Fruit fly (Drosophila melanogaster) whole organism, embryonic: ENCODE measurements around the gene CG34135.

Source experiments
- Ada2b ChIP-seq: fragments of 200-800 bp; sonication (Bioruptor generic); IDR thresholded peaks from 2 replicates; pipeline ENCODE4 v1.3.6; 2022; ENCODE audit warnings: missing biosample characterization, missing genetic modification characterization
- BtbVII ChIP-seq: fragments of 200-800 bp; sonication (Bioruptor generic); optimal IDR thresholded peaks from 3 replicates; lab custom pipeline; 2017; ENCODE audit warnings: missing biosample characterization, mild to moderate bottlenecking, missing genetic modification characterization
- CG10274 ChIP-seq: fragments of 200-800 bp; sonication (Bioruptor generic); optimal IDR thresholded peaks from 3 replicates; lab custom pipeline; 2017; ENCODE audit warnings: missing biosample characterization, mild to moderate bottlenecking, missing genetic modification characterization
- CG12155 ChIP-seq: fragments of 200-800 bp; sonication (Bioruptor generic); optimal IDR thresholded peaks from 3 replicates; lab custom pipeline; 2016; ENCODE audit warnings: missing biosample characterization, missing genetic modification characterization
- CG12769 ChIP-seq: fragments of 200-800 bp; sonication (Bioruptor generic); optimal IDR thresholded peaks from 2 replicates; lab custom pipeline; 2019; ENCODE audit warnings: missing biosample characterization, mild to moderate bottlenecking, missing genetic modification characterization, moderate library complexity
- CG16813 ChIP-seq: fragments of 200-800 bp; sonication (Bioruptor generic); IDR thresholded peaks from 3 replicates; pipeline ENCODE4 v1.3.6; 2022; ENCODE audit warnings: missing biosample characterization, missing genetic modification characterization; ENCODE audit not compliant: partially characterized antibody
- CG2199 ChIP-seq: fragments of 200-800 bp; sonication (Bioruptor generic); IDR thresholded peaks from 3 replicates; pipeline ENCODE4 v1.3.6; 2022; ENCODE audit warnings: missing biosample characterization, missing genetic modification characterization
- CG2712 ChIP-seq: fragments of 200-800 bp; optimal IDR thresholded peaks from 3 replicates; lab custom pipeline; 2019; ENCODE audit warnings: missing biosample characterization, mild to moderate bottlenecking, missing genetic modification characterization, moderate library complexity
- CG30431 ChIP-seq: fragments of 200-800 bp; sonication (Bioruptor generic); optimal IDR thresholded peaks from 2 replicates; lab custom pipeline; 2017; ENCODE audit warnings: missing biosample characterization, missing genetic modification characterization
- CG31441 ChIP-seq: fragments of 200-800 bp; sonication (Bioruptor generic); IDR thresholded peaks from 2 replicates; pipeline ENCODE4 v1.3.6; 2022; ENCODE audit warnings: missing biosample characterization, missing genetic modification characterization
- CG3726 ChIP-seq: fragments of 200-800 bp; sonication (Bioruptor generic); IDR thresholded peaks from 3 replicates; pipeline ENCODE4, ENCODE4 v1.3.6; 2022; ENCODE audit warnings: missing biosample characterization, missing genetic modification characterization
- CG4820 ChIP-seq: fragments of 200-800 bp; sonication (Bioruptor generic); optimal IDR thresholded peaks from 3 replicates; lab custom pipeline; 2016; ENCODE audit warnings: missing biosample characterization, missing genetic modification characterization
- CG5245 ChIP-seq: fragments of 200-800 bp; sonication (Bioruptor generic); optimal IDR thresholded peaks from 3 replicates; lab custom pipeline; 2016; ENCODE audit warnings: missing biosample characterization, missing genetic modification characterization
- CG7556 ChIP-seq: fragments of 200-800 bp; sonication (Bioruptor generic); optimal IDR thresholded peaks from 2 replicates; lab custom pipeline; 2017; ENCODE audit warnings: missing biosample characterization, mild to moderate bottlenecking, missing genetic modification characterization
- CG7963 ChIP-seq: fragments of 200-800 bp; sonication (Bioruptor generic); IDR thresholded peaks from 3 replicates; pipeline ENCODE4 v1.3.6; 2022; ENCODE audit warnings: missing biosample characterization, missing genetic modification characterization; ENCODE audit not compliant: partially characterized antibody
- CG9215 ChIP-seq: fragments of 200-800 bp; sonication (Bioruptor generic); IDR thresholded peaks from 2 replicates; pipeline ENCODE4 v1.3.6; 2022; ENCODE audit warnings: missing biosample characterization, missing genetic modification characterization
- CG9932 ChIP-seq: fragments of 200-800 bp; sonication (Bioruptor generic); IDR thresholded peaks from 2 replicates; pipeline ENCODE4 v1.3.6; 2022; ENCODE audit warnings: missing biosample characterization, missing genetic modification characterization
- D19A ChIP-seq: fragments of 200-800 bp; optimal IDR thresholded peaks from 3 replicates; lab custom pipeline; 2019; ENCODE audit warnings: missing biosample characterization, mild to moderate bottlenecking, missing genetic modification characterization, moderate library complexity
- Dad ChIP-seq: fragments of 200-800 bp; sonication (Bioruptor generic); optimal IDR thresholded peaks from 3 replicates; lab custom pipeline; 2016; ENCODE audit warnings: missing biosample characterization, missing genetic modification characterization
- Deaf1 ChIP-seq: fragments of 200-800 bp; optimal IDR thresholded peaks from 3 replicates; lab custom pipeline; 2019; ENCODE audit warnings: missing biosample characterization, mild to moderate bottlenecking, missing genetic modification characterization, moderate library complexity
- Dek ChIP-seq: fragments of 200-800 bp; sonication (Bioruptor generic); optimal IDR thresholded peaks from 3 replicates; lab custom pipeline; 2019; ENCODE audit warnings: missing biosample characterization, mild to moderate bottlenecking, missing genetic modification characterization, moderate library complexity
- Dip3 ChIP-seq: fragments of 200-800 bp; sonication (Bioruptor generic); optimal IDR thresholded peaks from 3 replicates; lab custom pipeline; 2016; ENCODE audit warnings: missing biosample characterization, missing genetic modification characterization
- HLHmδ ChIP-seq: fragments of 200-800 bp; sonication (Bioruptor generic); optimal IDR thresholded peaks from 2 replicates; lab custom pipeline; 2018; ENCODE audit warnings: missing biosample characterization, mild to moderate bottlenecking, missing genetic modification characterization, moderate library complexity
- Hmx ChIP-seq: fragments of 200-800 bp; sonication (Bioruptor generic); optimal IDR thresholded peaks from 2 replicates; lab custom pipeline; 2016; ENCODE audit warnings: missing biosample characterization, missing genetic modification characterization
- Hr51 ChIP-seq, 2 experiments: fragments of 200-800 bp; sonication (Bioruptor generic); optimal IDR thresholded peaks; 2 replicates in 1 of 2; 3 replicates in 1 of 2; lab custom pipeline; 2016 to 2018; ENCODE audit warnings: missing biosample characterization in 2 of 2, missing genetic modification characterization in 2 of 2, mild to moderate bottlenecking in 1 of 2, moderate library complexity in 1 of 2
- Meics ChIP-seq: fragments of 200-800 bp; sonication (Bioruptor generic); optimal IDR thresholded peaks from 2 replicates; lab custom pipeline; 2017; ENCODE audit warnings: missing biosample characterization, mild to moderate bottlenecking, missing genetic modification characterization
- Spps ChIP-seq: fragments of 200-800 bp; sonication (Bioruptor generic); optimal IDR thresholded peaks from 2 replicates; lab custom pipeline; 2018; ENCODE audit warnings: missing biosample characterization, mild to moderate bottlenecking, missing genetic modification characterization
- Sry-β ChIP-seq: fragments of 200-800 bp; sonication (Bioruptor generic); optimal IDR thresholded peaks from 2 replicates; lab custom pipeline; 2018; ENCODE audit warnings: missing biosample characterization, mild to moderate bottlenecking, missing genetic modification characterization, moderate library complexity
- Stat92E ChIP-seq, 3 experiments: fragments of >200 bp in 2 of 3; fragments of 200-800 bp in 1 of 3; sonication (Bioruptor generic) in 1 of 3; optimal IDR thresholded peaks; 2 replicates each; lab custom pipeline; 2017 to 2019; ENCODE audit warnings: missing biosample characterization in 3 of 3, missing genetic modification characterization in 3 of 3, mild to moderate bottlenecking in 1 of 3, moderate library complexity in 1 of 3
- Tbp ChIP-seq: fragments of >200 bp; optimal IDR thresholded peaks from 2 replicates; lab custom pipeline; 2018; ENCODE audit warnings: missing biosample characterization, missing genetic modification characterization
- Trl ChIP-seq, 3 experiments: fragments of >200 bp in 2 of 3; fragments of 200-800 bp in 1 of 3; sonication (Bioruptor generic) in 1 of 3; optimal IDR thresholded peaks; 2 replicates in 1 of 3; 3 replicates in 2 of 3; lab custom pipeline; 2016 to 2017; ENCODE audit warnings: missing biosample characterization in 1 of 3, missing genetic modification characterization in 1 of 3
- ato ChIP-seq: fragments of 200-800 bp; sonication (Bioruptor generic); IDR thresholded peaks from 2 replicates; pipeline ENCODE4 v1.3.6; 2022; ENCODE audit warnings: missing biosample characterization, missing genetic modification characterization; ENCODE audit not compliant: partially characterized antibody
- caup ChIP-seq: fragments of 200-800 bp; sonication (Bioruptor generic); optimal IDR thresholded peaks from 3 replicates; lab custom pipeline; 2017; ENCODE audit warnings: missing biosample characterization, mild to moderate bottlenecking, missing genetic modification characterization, moderate library complexity; ENCODE audit not compliant: severe bottlenecking
- chif ChIP-seq, 2 experiments: fragments of 200-800 bp; sonication (Bioruptor generic); optimal IDR thresholded peaks; 3 replicates each; lab custom pipeline; 2016; ENCODE audit warnings: missing biosample characterization in 2 of 2, missing genetic modification characterization in 2 of 2
- ems ChIP-seq: fragments of 200-800 bp; sonication (Bioruptor generic); optimal IDR thresholded peaks from 3 replicates; lab custom pipeline; 2016; ENCODE audit warnings: missing biosample characterization, missing genetic modification characterization
- esg ChIP-seq: fragments of 200-800 bp; sonication (Bioruptor generic); conservative IDR thresholded peaks from 2 replicates; pipeline ENCODE4 v1.3.6; 2022; ENCODE audit warnings: missing biosample characterization, missing genetic modification characterization
- gcm2 ChIP-seq: fragments of 200-800 bp; sonication (Bioruptor generic); optimal IDR thresholded peaks from 2 replicates; lab custom pipeline; 2016; ENCODE audit warnings: missing biosample characterization, missing genetic modification characterization
- gfzf ChIP-seq: fragments of 200-800 bp; sonication (Bioruptor generic); optimal IDR thresholded peaks from 2 replicates; lab custom pipeline; 2016; ENCODE audit warnings: missing biosample characterization, mild to moderate bottlenecking, missing genetic modification characterization, moderate library complexity
- gt ChIP-seq: fragments of 200-800 bp; sonication (Bioruptor generic); IDR thresholded peaks from 2 replicates; pipeline ENCODE4 v1.3.6; 2022; ENCODE audit warnings: missing biosample characterization, missing genetic modification characterization
- inv ChIP-seq: fragments of 200-800 bp; sonication (Bioruptor generic); IDR thresholded peaks from 2 replicates; pipeline ENCODE4 v1.3.6; 2022; ENCODE audit warnings: missing biosample characterization, missing genetic modification characterization; ENCODE audit not compliant: partially characterized antibody
- kni ChIP-seq: fragments of 200-800 bp; sonication (Bioruptor generic); optimal IDR thresholded peaks from 3 replicates; lab custom pipeline; 2017; ENCODE audit warnings: mild to moderate bottlenecking, missing biosample characterization, missing genetic modification reagents, missing genetic modification characterization
- nerfin-1 ChIP-seq: fragments of 200-800 bp; sonication (Bioruptor generic); optimal IDR thresholded peaks from 3 replicates; lab custom pipeline; 2019; ENCODE audit warnings: missing biosample characterization, mild to moderate bottlenecking, missing genetic modification characterization, moderate library complexity
- org-1 ChIP-seq: fragments of 200-800 bp; sonication (Bioruptor generic); optimal IDR thresholded peaks from 2 replicates; lab custom pipeline; 2017; ENCODE audit warnings: missing biosample characterization, missing genetic modification characterization
- sim ChIP-seq: fragments of 200-800 bp; sonication (Bioruptor generic); IDR thresholded peaks from 2 replicates; pipeline ENCODE4 v1.3.6; 2022; ENCODE audit warnings: missing biosample characterization, missing genetic modification characterization
- so ChIP-seq: fragments of 200-800 bp; sonication (Bioruptor generic); IDR thresholded peaks from 3 replicates; pipeline ENCODE4 v1.3.6; 2022; ENCODE audit warnings: missing biosample characterization, missing genetic modification characterization
- stc ChIP-seq: fragments of 200-800 bp; sonication (Bioruptor generic); IDR thresholded peaks from 2 replicates; pipeline ENCODE4 v1.3.6; 2022; ENCODE audit warnings: missing biosample characterization, missing genetic modification characterization
- wor ChIP-seq: fragments of 200-800 bp; sonication (Bioruptor generic); IDR thresholded peaks from 2 replicates; pipeline ENCODE4 v1.3.6; 2022; ENCODE audit warnings: missing biosample characterization, missing genetic modification characterization
- zf30C ChIP-seq: fragments of 200-800 bp; sonication (Bioruptor generic); optimal IDR thresholded peaks from 3 replicates; lab custom pipeline; 2018; ENCODE audit warnings: missing biosample characterization, mild to moderate bottlenecking, missing genetic modification characterization
- zfh2 ChIP-seq: fragments of 200-800 bp; sonication (Bioruptor generic); optimal IDR thresholded peaks from 2 replicates; lab custom pipeline; 2016; ENCODE audit warnings: missing biosample characterization, missing genetic modification characterization

CG34135 gene

DNA sequence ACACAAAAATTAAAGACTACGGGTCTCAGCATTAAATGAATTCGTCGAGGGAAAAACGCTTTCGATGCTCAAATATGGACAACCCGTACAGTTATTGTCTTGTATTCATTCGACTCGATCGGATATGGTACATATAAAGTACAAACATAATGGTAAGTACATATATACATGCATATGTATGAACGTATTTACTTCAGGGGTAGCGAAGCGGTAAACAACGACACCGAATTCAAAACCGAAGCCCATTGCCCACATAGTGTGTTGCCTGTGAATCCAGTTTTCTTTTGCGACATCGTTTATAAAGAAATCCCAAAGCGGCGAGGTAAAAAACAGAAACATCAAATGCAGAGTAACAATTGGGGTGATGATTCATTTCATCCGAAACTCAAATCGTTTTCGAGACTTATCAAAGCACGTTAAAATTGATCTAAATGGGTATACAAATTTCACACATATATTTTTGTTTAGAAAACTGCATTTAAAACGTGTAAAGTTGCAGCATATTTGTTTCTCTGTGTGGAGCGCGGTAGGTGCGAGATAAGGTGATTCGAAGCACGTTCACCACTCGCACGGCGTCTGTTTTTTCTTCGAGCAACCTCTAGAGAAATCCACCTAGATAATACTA, 44.5 kb upstream of the CG34135 start (continued):
- TF ChIP-seq Meics (GFP tag; lab: Kevin White, UChicago): no peak
- no peak for TF ChIP-seq ems (GFP tag; lab: Kevin White, UChicago)
- TF ChIP-seq stc (GFP tag; lab: Robert Waterston, UW): peak; percentile 65
- no peak for TF ChIP-seq Dad (GFP tag; lab: Kevin White, UChicago)
- TF ChIP-seq zfh2 (GFP tag; lab: Kevin White, UChicago): peak; percentile 32
- peak; percentile 35 for TF ChIP-seq CG12155 (GFP tag; lab: Kevin White, UChicago)
- peak; percentile 52 for TF ChIP-seq kni (GFP tag; lab: Kevin White, UChicago)
- no peak for TF ChIP-seq CG16813 (GFP tag; lab: Robert Waterston, UW)
- TF ChIP-seq Dek (tag; lab: Kevin White, UChicago): no peak
- TF ChIP-seq Trl (optimal IDR thresholded peaks at IDR 0.05; lab: Kevin White, UChicago): no peak
- TF ChIP-seq Trl (GFP tag; optimal IDR thresholded peaks at IDR 0.05; lab: Kevin White, UChicago): no peak
- peak; percentile 44 for TF ChIP-seq CG2712 (tag; lab: Kevin White, UChicago)
- no peak for TF ChIP-seq HLHmδ (GFP tag; lab: Kevin White, UChicago)
- TF ChIP-seq so (GFP tag; lab: Robert Waterston, UW): no peak
- peak; percentile 40 for TF ChIP-seq Deaf1 (tag; lab: Kevin White, UChicago)
- TF ChIP-seq D19A: peak; percentile 31
- no peak for TF ChIP-seq inv (GFP tag; lab: Robert Waterston, UW)
- TF ChIP-seq CG30431 (GFP tag; lab: Kevin White, UChicago): peak; percentile 19
- TF ChIP-seq BtbVII: no peak
- no peak for TF ChIP-seq Sry-β
- no peak for TF ChIP-seq caup (GFP tag; lab: Kevin White, UChicago)
- peak; percentile 46 for TF ChIP-seq CG12769 (tag; lab: Kevin White, UChicago)
- TF ChIP-seq wor: 0 out of 2 replicates have a peak, but pooled peaks have one; percentile 14
- TF ChIP-seq CG2199 (GFP tag; lab: Robert Waterston, UW): peak; percentile 85
- TF ChIP-seq CG7556 (GFP tag; lab: Kevin White, UChicago): no peak
- peak; percentile 58; the same call in 1 of the 2 replicates for TF ChIP-seq CG9215 (GFP tag; lab: Robert Waterston, UW)
- TF ChIP-seq CG3726 (GFP tag; lab: Robert Waterston, UW): 0 out of 3 replicates have a peak, but pooled peaks have one; percentile 40
- TF ChIP-seq Hr51 (GFP tag; optimal IDR thresholded peaks at IDR 0.05; lab: Kevin White, UChicago): peak; percentile 8 to 45
- TF ChIP-seq zf30C (GFP tag; lab: Kevin White, UChicago): no peak
- peak in 1 of 2 experiments; percentile 38 for TF ChIP-seq chif (GFP tag; optimal IDR thresholded peaks at IDR 0.05; lab: Kevin White, UChicago)
- TF ChIP-seq Spps (tag; lab: Kevin White, UChicago): peak; percentile 42
- TF ChIP-seq CG9932 (GFP tag; lab: Robert Waterston, UW): peak; percentile 73
- peak; percentile 13 for TF ChIP-seq Dip3
- no peak for TF ChIP-seq CG5245 (GFP tag; lab: Kevin White, UChicago)
- TF ChIP-seq gfzf (GFP tag; lab: Kevin White, UChicago): no peak
- TF ChIP-seq Tbp (GFP tag; lab: Kevin White, UChicago): no peak
- TF ChIP-seq gt (GFP tag; lab: Robert Waterston, UW): no peak
- no peak for TF ChIP-seq sim (GFP tag; lab: Robert Waterston, UW)
- peak in 1 of 3 experiments; percentile 34 for TF ChIP-seq Stat92E (GFP tag; optimal IDR thresholded peaks at IDR 0.05; lab: Kevin White, UChicago)
- TF ChIP-seq CG31441 (GFP tag; lab: Robert Waterston, UW): peak; percentile 39; the same call in 1 of the 2 replicates
- no peak for TF ChIP-seq ato (GFP tag; lab: Robert Waterston, UW)
- TF ChIP-seq esg: peak; percentile 32; the same call in 1 of the 2 replicates
- no peak for TF ChIP-seq Hmx (GFP tag; lab: Kevin White, UChicago)
- TF ChIP-seq Ada2b (GFP tag; lab: Robert Waterston, UW): peak; percentile 51
- TF ChIP-seq CG4820: peak; percentile 10
- TF ChIP-seq org-1 (GFP tag; lab: Kevin White, UChicago): peak; percentile 59
- no peak for TF ChIP-seq CG10274 (GFP tag; lab: Kevin White, UChicago)
- no peak for TF ChIP-seq nerfin-1 (tag; lab: Kevin White, UChicago)
- peak; percentile 41 for TF ChIP-seq gcm2 (GFP tag; lab: Kevin White, UChicago)
- no peak for TF ChIP-seq CG7963 (GFP tag; lab: Robert Waterston, UW)
